Worm (Caenorhabditis elegans): ENCODE data around the gene F20E11.7.

ce11 chrV:17438317-17438716 is 26.1 kb upstream of the F20E11.7 start, which contains the start of gene srsx-2:
- TF ChIP-seq nhr-25 (tag; optimal IDR thresholded peaks at IDR 0.05; ENCODE audit: borderline replicate concordance, insufficient read depth), result no peak
- no peak for TF ChIP-seq nhr-11 (tag; optimal IDR thresholded peaks at IDR 0.05)
- no peak for TF ChIP-seq unc-39 (tag; optimal IDR thresholded peaks at IDR 0.05)
- no peak for TF ChIP-seq pha-4 (GFP tag; IDR thresholded peaks at IDR 0.05)
- no peak for TF ChIP-seq pha-4 (tag; optimal IDR thresholded peaks at IDR 0.05)
- TF ChIP-seq lin-13 (GFP tag; optimal IDR thresholded peaks at IDR 0.05), result no peak
- no peak for TF ChIP-seq mxl-2 (GFP tag; conservative IDR thresholded peaks at IDR 0.05)
- TF ChIP-seq ces-1 (GFP tag; optimal IDR thresholded peaks at IDR 0.05), result no peak
- TF ChIP-seq zfp-2 (tag; optimal IDR thresholded peaks at IDR 0.05), result no peak
- TF ChIP-seq sdz-12 (GFP tag; optimal IDR thresholded peaks at IDR 0.05), result no peak
- no peak for TF ChIP-seq hlh-30 (tag; optimal IDR thresholded peaks at IDR 0.05; ENCODE audit: insufficient read depth)
